Worm (Caenorhabditis elegans) whole organism, L1 larva: ENCODE measurements around the gene suds-3.

ENCODE experiments used
- aha-1 ChIP-seq: fragments of 150-350 bp; optimal IDR thresholded peaks from 2 replicates; lab custom pipeline; 2014; ENCODE audit warnings: missing biosample characterization, missing genetic modification characterization
- alr-1 ChIP-seq: fragments of 200-800 bp; sonication (Bioruptor generic); optimal IDR thresholded peaks from 2 replicates; lab custom pipeline; 2018; ENCODE audit warnings: borderline replicate concordance, mild to moderate bottlenecking, missing genetic modification characterization, missing compliant biosample characterization
- aly-2 ChIP-seq: fragments of 150-350 bp; optimal IDR thresholded peaks from 2 replicates; lab custom pipeline; 2014; ENCODE audit warnings: missing biosample characterization, missing genetic modification characterization
- ama-1 ChIP-seq: fragments of 150-350 bp; optimal IDR thresholded peaks from 2 replicates; lab custom pipeline; 2014
- blmp-1 ChIP-seq: fragments of 150-350 bp; optimal IDR thresholded peaks from 2 replicates; lab custom pipeline; 2014; ENCODE audit warnings: missing biosample characterization, missing genetic modification characterization
- ceh-63 ChIP-seq: fragments of 200-800 bp; sonication (Bioruptor generic); optimal IDR thresholded peaks from 2 replicates; lab custom pipeline; 2018; ENCODE audit warnings: mild to moderate bottlenecking, missing genetic modification characterization, missing compliant biosample characterization
- ceh-82 ChIP-seq, 3 experiments: fragments of 150-350 bp in 1 of 3; sonication (generic microtip) in 2 of 3; optimal IDR thresholded peaks; 2 replicates each; lab custom pipeline; 2014 to 2017; ENCODE audit warnings: missing biosample characterization in 3 of 3, missing genetic modification characterization in 3 of 3
- ces-1 ChIP-seq: fragments of 150-350 bp; optimal IDR thresholded peaks from 2 replicates; lab custom pipeline; 2014; ENCODE audit warnings: missing biosample characterization, missing genetic modification reagents, missing genetic modification characterization
- dpl-1 ChIP-seq, 3 experiments: fragments of 150-350 bp in 2 of 3; sonication (generic microtip) in 1 of 3; optimal IDR thresholded peaks; 2 replicates each; lab custom pipeline; 2014 to 2017; ENCODE audit warnings: missing biosample characterization in 3 of 3, missing genetic modification characterization in 3 of 3, missing genetic modification reagents in 3 of 3
- efl-3 ChIP-seq: fragments of 200-800 bp; sonication (Bioruptor generic); optimal IDR thresholded peaks from 2 replicates; lab custom pipeline; 2018; ENCODE audit warnings: mild to moderate bottlenecking, missing genetic modification characterization, missing compliant biosample characterization
- egl-13 ChIP-seq: sonication (generic microtip); optimal IDR thresholded peaks from 2 replicates; lab custom pipeline; 2016; ENCODE audit warnings: missing genotype, missing genetic modification reagents, missing genetic modification characterization, missing compliant biosample characterization
- ets-5 ChIP-seq: fragments of 200-800 bp; sonication (Bioruptor generic); IDR thresholded peaks from 2 replicates; pipeline ENCODE4 v1.3.6; 2022; ENCODE audit warnings: missing genetic modification characterization, missing compliant biosample characterization
- fkh-4 ChIP-seq: sonication (generic microtip); optimal IDR thresholded peaks from 2 replicates; lab custom pipeline; 2016; ENCODE audit warnings: missing compliant biosample characterization, missing genetic modification characterization, borderline replicate concordance
- fkh-8 ChIP-seq: sonication (generic microtip); optimal IDR thresholded peaks from 2 replicates; lab custom pipeline; 2016; ENCODE audit warnings: mild to moderate bottlenecking, missing genetic modification characterization, missing compliant biosample characterization
- fos-1 ChIP-seq: fragments of 150-350 bp; optimal IDR thresholded peaks from 2 replicates; lab custom pipeline; 2014; ENCODE audit warnings: missing biosample characterization, missing genetic modification characterization
- grh-1 ChIP-seq: fragments of 200-800 bp; sonication (Bioruptor generic); IDR thresholded peaks from 2 replicates; pipeline ENCODE4 v1.3.6; 2022; ENCODE audit warnings: missing genetic modification reagents, missing genetic modification characterization, missing compliant biosample characterization
- hlh-4 ChIP-seq: sonication (generic microtip); optimal IDR thresholded peaks from 2 replicates; lab custom pipeline; 2016; ENCODE audit warnings: mild to moderate bottlenecking, missing genetic modification characterization, missing compliant biosample characterization
- hpl-2 ChIP-seq: fragments of 150-350 bp; optimal IDR thresholded peaks from 2 replicates; lab custom pipeline; 2014; ENCODE audit warnings: missing biosample characterization, missing genetic modification reagents, missing genetic modification characterization
- irx-1 ChIP-seq: sonication (generic microtip); optimal IDR thresholded peaks from 2 replicates; lab custom pipeline; 2016; ENCODE audit warnings: missing genetic modification characterization, missing compliant biosample characterization
- jun-1 ChIP-seq: fragments of 150-350 bp; optimal IDR thresholded peaks from 2 replicates; lab custom pipeline; 2014; ENCODE audit warnings: missing biosample characterization, missing genetic modification reagents, missing genetic modification characterization
- lin-13 ChIP-seq: fragments of 150-350 bp; optimal IDR thresholded peaks from 2 replicates; lab custom pipeline; 2014; ENCODE audit warnings: missing biosample characterization, missing genetic modification reagents, missing genetic modification characterization
- lin-14 ChIP-seq: fragments of 200-800 bp; sonication (Bioruptor generic); optimal IDR thresholded peaks from 2 replicates; lab custom pipeline; 2018; ENCODE audit warnings: mild to moderate bottlenecking, missing genetic modification characterization, moderate library complexity, missing compliant biosample characterization
- lin-35 ChIP-seq, 2 experiments: fragments of 150-350 bp; optimal IDR thresholded peaks; 2 replicates each; lab custom pipeline; 2014; ENCODE audit warnings: missing biosample characterization in 2 of 2, missing genetic modification characterization in 2 of 2, missing genetic modification reagents in 2 of 2
- lin-39 ChIP-seq: fragments of 150-350 bp; optimal IDR thresholded peaks from 2 replicates; lab custom pipeline; 2014; ENCODE audit warnings: missing biosample characterization, missing genetic modification reagents, missing genetic modification characterization
- lir-3 ChIP-seq: sonication (generic microtip); optimal IDR thresholded peaks from 2 replicates; lab custom pipeline; 2016; ENCODE audit warnings: mild to moderate bottlenecking, missing genetic modification characterization, moderate library complexity, missing compliant biosample characterization; ENCODE audit not compliant: poor library complexity
- lsy-2 ChIP-seq, 2 experiments: fragments of 150-350 bp; optimal IDR thresholded peaks; 2 replicates each; lab custom pipeline; 2014; ENCODE audit warnings: missing biosample characterization in 2 of 2, missing genetic modification characterization in 2 of 2
- mab-9 ChIP-seq: fragments of 200-800 bp; sonication (Bioruptor generic); IDR thresholded peaks from 2 replicates; pipeline ENCODE4 v1.3.6; 2022; ENCODE audit warnings: missing genetic modification reagents, missing genetic modification characterization, missing compliant biosample characterization
- mdl-1 ChIP-seq, 2 experiments: fragments of 150-350 bp; optimal IDR thresholded peaks; 2 replicates each; lab custom pipeline; 2014 to 2017; ENCODE audit warnings: missing biosample characterization in 2 of 2, missing genetic modification characterization in 2 of 2, inconsistent platforms in 1 of 2
- nhr-12 ChIP-seq: sonication (generic microtip); optimal IDR thresholded peaks from 2 replicates; lab custom pipeline; 2017; ENCODE audit warnings: missing biosample characterization, missing genetic modification characterization
- nhr-19 ChIP-seq: fragments of 200-800 bp; sonication (Bioruptor generic); conservative IDR thresholded peaks from 2 replicates; pipeline ENCODE4 v1.3.6; 2022; ENCODE audit warnings: missing genetic modification characterization, missing compliant biosample characterization
- nhr-20 ChIP-seq: sonication (generic microtip); optimal IDR thresholded peaks from 2 replicates; lab custom pipeline; 2016; ENCODE audit warnings: mild to moderate bottlenecking, missing genetic modification characterization, missing compliant biosample characterization
- nhr-77 ChIP-seq: fragments of 150-350 bp; optimal IDR thresholded peaks from 2 replicates; lab custom pipeline; 2014; ENCODE audit warnings: missing biosample characterization, missing genetic modification characterization
- nhr-84 ChIP-seq: sonication (generic microtip); optimal IDR thresholded peaks from 2 replicates; lab custom pipeline; 2017; ENCODE audit warnings: missing biosample characterization, missing genetic modification characterization
- pag-3 ChIP-seq: sonication (generic microtip); optimal IDR thresholded peaks from 2 replicates; lab custom pipeline; 2017; ENCODE audit warnings: missing genetic modification characterization, mild to moderate bottlenecking, missing compliant biosample characterization, antibody characterized with exemption, borderline replicate concordance; ENCODE audit not compliant: insufficient read depth
- snpc-4 ChIP-seq: fragments of 150-350 bp; optimal IDR thresholded peaks from 2 replicates; lab custom pipeline; 2014; ENCODE audit warnings: missing biosample characterization, missing genetic modification characterization
- snu-23 ChIP-seq: sonication (generic microtip); optimal IDR thresholded peaks from 2 replicates; lab custom pipeline; 2016; ENCODE audit warnings: missing genetic modification characterization, missing compliant biosample characterization
- sox-4 ChIP-seq: sonication (generic microtip); optimal IDR thresholded peaks from 2 replicates; lab custom pipeline; 2016; ENCODE audit warnings: missing genetic modification characterization, missing compliant biosample characterization
- sup-37 ChIP-seq: fragments of 200-800 bp; sonication (Bioruptor generic); optimal IDR thresholded peaks from 2 replicates; lab custom pipeline; 2018; ENCODE audit warnings: mild to moderate bottlenecking, missing genetic modification characterization, missing compliant biosample characterization
- swsn-7 ChIP-seq: sonication (generic microtip); optimal IDR thresholded peaks from 2 replicates; lab custom pipeline; 2016; ENCODE audit warnings: missing genetic modification characterization, missing compliant biosample characterization
- tbx-2 ChIP-seq: sonication (generic microtip); optimal IDR thresholded peaks from 2 replicates; lab custom pipeline; 2016; ENCODE audit warnings: missing genetic modification characterization, missing compliant biosample characterization
- tlp-1 ChIP-seq: fragments of 150-350 bp; optimal IDR thresholded peaks from 2 replicates; lab custom pipeline; 2014; ENCODE audit warnings: missing biosample characterization, missing genetic modification characterization
- unc-62 ChIP-seq: fragments of 150-350 bp; optimal IDR thresholded peaks from 2 replicates; lab custom pipeline; 2014; ENCODE audit warnings: missing biosample characterization, missing genetic modification reagents, missing genetic modification characterization
- unc-98 ChIP-seq: fragments of 200-800 bp; sonication (Bioruptor generic); IDR thresholded peaks from 2 replicates; pipeline ENCODE4 v1.3.6; 2022; ENCODE audit warnings: missing genetic modification characterization, missing compliant biosample characterization
- zag-1 ChIP-seq: fragments of 150-350 bp; optimal IDR thresholded peaks from 2 replicates; lab custom pipeline; 2014; ENCODE audit warnings: missing biosample characterization, missing genetic modification characterization
- zip-4 ChIP-seq: fragments of 200-800 bp; sonication (Bioruptor generic); optimal IDR thresholded peaks from 2 replicates; lab custom pipeline; 2018; ENCODE audit warnings: mild to moderate bottlenecking, missing genetic modification characterization, moderate library complexity, missing compliant biosample characterization
- ztf-11 ChIP-seq, 2 experiments: sonication (generic microtip); optimal IDR thresholded peaks; 2 replicates each; lab custom pipeline; 2016 to 2017; ENCODE audit warnings: missing genetic modification characterization in 2 of 2, missing biosample characterization in 1 of 2, missing compliant biosample characterization in 1 of 2
- ztf-4 ChIP-seq: fragments of 150-350 bp; optimal IDR thresholded peaks from 2 replicates; lab custom pipeline; 2014; ENCODE audit warnings: missing biosample characterization, missing genetic modification characterization

suds-3 gene

ce11 chrV:9964152-9964785 is 33.5 kb downstream of the suds-3 start (continued):
- peak; percentile 50 for TF ChIP-seq fkh-8 (tag; lab: Kevin White, UChicago)
- TF ChIP-seq sox-4 (tag; lab: Kevin White, UChicago) = no peak
- no peak for TF ChIP-seq nhr-77
- no peak for TF ChIP-seq nhr-19 (GFP tag; lab: Robert Waterston, UW)

ce11 chrV:9965891-9966290 is 35.1 kb downstream of the suds-3 start:
- TF ChIP-seq aly-2 = no peak
- no peak for TF ChIP-seq dpl-1 (GFP tag; optimal IDR thresholded peaks at IDR 0.05; lab: Kevin White, UChicago)
- no peak for TF ChIP-seq tbx-2
- no peak for TF ChIP-seq ets-5
- TF ChIP-seq irx-1 (tag; lab: Kevin White, UChicago) = no peak
- no peak for TF ChIP-seq alr-1
- no peak for TF ChIP-seq fkh-4
- no peak for TF ChIP-seq mdl-1 (tag; optimal IDR thresholded peaks at IDR 0.05; lab: Kevin White, UChicago)
- TF ChIP-seq zag-1 = no peak
- TF ChIP-seq lin-14 (GFP tag; lab: Kevin White, UChicago) = peak; percentile 21
- TF ChIP-seq fkh-8 (tag; lab: Kevin White, UChicago) = peak; percentile 33
- TF ChIP-seq lin-39 (tag; lab: Kevin White, UChicago) = no peak
- no peak for TF ChIP-seq jun-1 (tag; lab: Kevin White, UChicago)
- no peak for TF ChIP-seq aha-1 (tag; lab: Kevin White, UChicago)
- TF ChIP-seq ztf-11 (tag; optimal IDR thresholded peaks at IDR 0.05; lab: Kevin White, UChicago) = no peak
- TF ChIP-seq tlp-1 (tag; lab: Kevin White, UChicago) = no peak

ce11 chrV:9970119-9970518 is 39.3 kb downstream of the suds-3 start:
- TF ChIP-seq nhr-84 (tag; lab: Kevin White, UChicago) (no peak), efl-3 (GFP tag; lab: Kevin White, UChicago) (no peak), grh-1 (GFP tag; lab: Robert Waterston, UW) (peak; percentile 31; the same call in 1 of the 2 replicates), hlh-4 (no peak), tlp-1 (tag; lab: Kevin White, UChicago) (no peak), blmp-1 (tag; lab: Kevin White, UChicago) (no peak), egl-13 (tag; lab: Kevin White, UChicago) (peak; percentile 37), unc-62 (no peak), ama-1 (no peak), lir-3 (tag; lab: Kevin White, UChicago) (peak; percentile 52), sup-37 (GFP tag; lab: Kevin White, UChicago) (no peak), tbx-2 (peak; percentile 69), snpc-4 (tag; lab: Kevin White, UChicago) (peak; percentile 10), jun-1 (tag; lab: Kevin White, UChicago) (peak; percentile 4), hpl-2 (GFP tag; lab: Kevin White, UChicago) (no peak), ztf-4 (tag; lab: Kevin White, UChicago) (no peak), mab-9 (0 out of 2 replicates have a peak, but pooled peaks have one; percentile 33), pag-3 (tag; lab: Kevin White, UChicago) (no peak), alr-1 (no peak), lsy-2 (tag; optimal IDR thresholded peaks at IDR 0.05; lab: Kevin White, UChicago) (peak; percentile 49 to 52), lin-14 (GFP tag; lab: Kevin White, UChicago) (peak; percentile 76), nhr-20 (peak; percentile 72), snu-23 (GFP tag; lab: Kevin White, UChicago) (peak; percentile 81), dpl-1 (GFP tag; optimal IDR thresholded peaks at IDR 0.05; lab: Kevin White, UChicago) (peak in 2 of 3 experiments; percentile 45 to 46), ceh-82 (tag; optimal IDR thresholded peaks at IDR 0.05; lab: Kevin White, UChicago) (peak; percentile 43 to 76 (median 72)), ceh-63 (peak; percentile 24), nhr-12 (tag; lab: Kevin White, UChicago) (no peak), fos-1 (tag; lab: Kevin White, UChicago) (peak; percentile 15), ces-1 (no peak), aly-2 (no peak), zip-4 (GFP tag; lab: Kevin White, UChicago) (no peak), lin-13 (GFP tag; lab: Kevin White, UChicago) (no peak), unc-98 (GFP tag; lab: Robert Waterston, UW) (no peak), fkh-4 (no peak), swsn-7 (tag; lab: Kevin White, UChicago) (peak; percentile 72), lin-35 (GFP tag; optimal IDR thresholded peaks at IDR 0.05; lab: Kevin White, UChicago) (peak; percentile 45 to 74)
